Fruit fly (Drosophila melanogaster) whole organism, embryonic: ENCODE results near the gene Nca.
A peak's percentile ranks its signal among the peaks of the same experiment; 100 is the strongest.

Source experiments
- Bgb ChIP-seq: fragments of 200-800 bp; sonication (Bioruptor generic); IDR thresholded peaks from 2 replicates; pipeline ENCODE4 v1.3.6; 2022; ENCODE audit warnings: missing biosample characterization, missing genetic modification characterization; ENCODE audit not compliant: partially characterized antibody
- CG10654 ChIP-seq: fragments of 200-800 bp; sonication (Bioruptor generic); optimal IDR thresholded peaks from 2 replicates; lab custom pipeline; 2016; ENCODE audit warnings: missing biosample characterization, missing genetic modification characterization
- CG13624 ChIP-seq: fragments of 200-800 bp; sonication (Bioruptor generic); optimal IDR thresholded peaks from 2 replicates; lab custom pipeline; 2016; ENCODE audit warnings: missing biosample characterization, missing genetic modification characterization
- CG13894 ChIP-seq: fragments of 200-800 bp; sonication (Bioruptor generic); optimal IDR thresholded peaks from 3 replicates; lab custom pipeline; 2018; ENCODE audit warnings: missing biosample characterization, mild to moderate bottlenecking, missing genetic modification characterization, moderate library complexity
- CG14014 ChIP-seq: fragments of 200-800 bp; sonication (Bioruptor generic); IDR thresholded peaks from 2 replicates; pipeline ENCODE4 v1.3.6; 2022; ENCODE audit warnings: missing biosample characterization, missing genetic modification characterization
- CG15601 ChIP-seq: fragments of 200-800 bp; sonication (Bioruptor generic); optimal IDR thresholded peaks from 3 replicates; lab custom pipeline; 2019; ENCODE audit warnings: missing biosample characterization, mild to moderate bottlenecking, missing genetic modification characterization, moderate library complexity
- CG17328 ChIP-seq: fragments of 200-800 bp; sonication (Bioruptor generic); IDR thresholded peaks from 2 replicates; pipeline ENCODE4 v1.3.6; 2022; ENCODE audit warnings: missing biosample characterization, missing genetic modification characterization
- CG1832 ChIP-seq: fragments of 200-800 bp; sonication (Bioruptor generic); optimal IDR thresholded peaks from 2 replicates; lab custom pipeline; 2017; ENCODE audit warnings: missing biosample characterization, mild to moderate bottlenecking, missing genetic modification characterization, inconsistent platforms
- CG2120 ChIP-seq: fragments of 200-800 bp; sonication (Bioruptor generic); optimal IDR thresholded peaks from 3 replicates; lab custom pipeline; 2016; ENCODE audit warnings: missing biosample characterization, missing genetic modification characterization
- CG3407 ChIP-seq: fragments of 200-800 bp; sonication (Bioruptor generic); optimal IDR thresholded peaks from 2 replicates; lab custom pipeline; 2018; ENCODE audit warnings: missing biosample characterization, mild to moderate bottlenecking, missing genetic modification characterization
- CG4854 ChIP-seq: fragments of 200-800 bp; sonication (Bioruptor generic); optimal IDR thresholded peaks from 2 replicates; lab custom pipeline; 2016; ENCODE audit warnings: missing biosample characterization, missing genetic modification characterization, inconsistent platforms
- CG5245 ChIP-seq: fragments of 200-800 bp; sonication (Bioruptor generic); optimal IDR thresholded peaks from 3 replicates; lab custom pipeline; 2016; ENCODE audit warnings: missing biosample characterization, missing genetic modification characterization
- CG6254 ChIP-seq: fragments of 200-800 bp; sonication (Bioruptor generic); optimal IDR thresholded peaks from 3 replicates; lab custom pipeline; 2017; ENCODE audit warnings: mild to moderate bottlenecking, missing biosample characterization, missing genetic modification reagents, missing genetic modification characterization
- CG7928 ChIP-seq: fragments of 200-800 bp; sonication (Bioruptor generic); optimal IDR thresholded peaks from 2 replicates; lab custom pipeline; 2017; ENCODE audit warnings: missing biosample characterization, mild to moderate bottlenecking, missing genetic modification characterization
- CG7963 ChIP-seq: fragments of 200-800 bp; sonication (Bioruptor generic); IDR thresholded peaks from 3 replicates; pipeline ENCODE4 v1.3.6; 2022; ENCODE audit warnings: missing biosample characterization, missing genetic modification characterization; ENCODE audit not compliant: partially characterized antibody
- CG7987 ChIP-seq: fragments of 200-800 bp; sonication (Bioruptor generic); optimal IDR thresholded peaks from 2 replicates; lab custom pipeline; 2018; ENCODE audit warnings: missing biosample characterization, mild to moderate bottlenecking, missing genetic modification characterization, moderate library complexity
- CG8281 ChIP-seq: fragments of 200-800 bp; sonication (Bioruptor generic); optimal IDR thresholded peaks from 2 replicates; lab custom pipeline; 2018; ENCODE audit warnings: missing biosample characterization, mild to moderate bottlenecking, missing genetic modification characterization, moderate library complexity
- CG9609 ChIP-seq: fragments of 200-800 bp; sonication (Bioruptor generic); optimal IDR thresholded peaks from 3 replicates; lab custom pipeline; 2016; ENCODE audit warnings: missing biosample characterization, missing genetic modification characterization
- CG9932 ChIP-seq: fragments of 200-800 bp; sonication (Bioruptor generic); IDR thresholded peaks from 2 replicates; pipeline ENCODE4 v1.3.6; 2022; ENCODE audit warnings: missing biosample characterization, missing genetic modification characterization
- CHES-1-like ChIP-seq: fragments of 200-800 bp; sonication (Bioruptor generic); optimal IDR thresholded peaks from 2 replicates; lab custom pipeline; 2016; ENCODE audit warnings: missing biosample characterization, missing genetic modification characterization
- Deaf1 ChIP-seq: fragments of 200-800 bp; optimal IDR thresholded peaks from 3 replicates; lab custom pipeline; 2019; ENCODE audit warnings: missing biosample characterization, mild to moderate bottlenecking, missing genetic modification characterization, moderate library complexity
- Dek ChIP-seq: fragments of 200-800 bp; sonication (Bioruptor generic); optimal IDR thresholded peaks from 3 replicates; lab custom pipeline; 2019; ENCODE audit warnings: missing biosample characterization, mild to moderate bottlenecking, missing genetic modification characterization, moderate library complexity
- Dfd ChIP-seq, 2 experiments: fragments of >200 bp; optimal IDR thresholded peaks; 2 replicates each; lab custom pipeline; 2017; ENCODE audit warnings: missing biosample characterization in 2 of 2, missing genetic modification characterization in 2 of 2
- Dll ChIP-seq: fragments of 200-800 bp; sonication (Bioruptor generic); IDR thresholded peaks from 4 replicates; pipeline ENCODE4 v1.3.6; 2022; ENCODE audit warnings: missing biosample characterization, missing genetic modification characterization; ENCODE audit not compliant: partially characterized antibody
- Doc2 ChIP-seq: fragments of 200-800 bp; sonication (Bioruptor generic); IDR thresholded peaks from 2 replicates; pipeline ENCODE4 v1.3.6; 2022; ENCODE audit warnings: missing biosample characterization, missing genetic modification characterization
- Fer2 ChIP-seq: fragments of 200-800 bp; sonication (Bioruptor generic); optimal IDR thresholded peaks from 2 replicates; lab custom pipeline; 2018; ENCODE audit warnings: missing biosample characterization, mild to moderate bottlenecking, missing genetic modification characterization, moderate library complexity
- HLH54F ChIP-seq: fragments of 200-800 bp; sonication (Bioruptor generic); optimal IDR thresholded peaks from 3 replicates; lab custom pipeline; 2016; ENCODE audit warnings: missing biosample characterization, missing genetic modification characterization
- Hr3 ChIP-seq: fragments of 200-800 bp; sonication (Bioruptor generic); optimal IDR thresholded peaks from 3 replicates; lab custom pipeline; 2016; ENCODE audit warnings: missing biosample characterization, missing genetic modification characterization
- Jarid2 ChIP-seq: fragments of 200-800 bp; sonication (Bioruptor generic); optimal IDR thresholded peaks from 3 replicates; lab custom pipeline; 2017; ENCODE audit warnings: mild to moderate bottlenecking, missing biosample characterization, missing genetic modification reagents, missing genetic modification characterization
- MTF-1 ChIP-seq: fragments of 200-800 bp; sonication (Bioruptor generic); optimal IDR thresholded peaks from 2 replicates; lab custom pipeline; 2018; ENCODE audit warnings: missing biosample characterization, mild to moderate bottlenecking, missing genetic modification characterization, borderline replicate concordance
- Myb ChIP-seq: fragments of 200-800 bp; sonication (Bioruptor generic); optimal IDR thresholded peaks from 2 replicates; lab custom pipeline; 2016; ENCODE audit warnings: missing biosample characterization, missing genetic modification characterization
- abd-A ChIP-seq: fragments of 200-800 bp; sonication (Bioruptor generic); optimal IDR thresholded peaks from 3 replicates; lab custom pipeline; 2019; ENCODE audit warnings: missing biosample characterization, mild to moderate bottlenecking, missing genetic modification characterization, moderate library complexity
- ara ChIP-seq: fragments of 200-800 bp; sonication (Bioruptor generic); IDR thresholded peaks from 2 replicates; pipeline ENCODE4 v1.3.6; 2022; ENCODE audit warnings: missing biosample characterization, missing genetic modification characterization
- cas ChIP-seq: fragments of 200-800 bp; sonication (Bioruptor generic); IDR thresholded peaks from 2 replicates; pipeline ENCODE4 v1.3.6; 2022; ENCODE audit warnings: missing biosample characterization, missing genetic modification characterization
- dati ChIP-seq: fragments of 200-800 bp; sonication (Bioruptor generic); IDR thresholded peaks from 2 replicates; pipeline ENCODE4 v1.3.6; 2022; ENCODE audit warnings: missing biosample characterization, missing genetic modification characterization
- gfzf ChIP-seq: fragments of 200-800 bp; sonication (Bioruptor generic); optimal IDR thresholded peaks from 2 replicates; lab custom pipeline; 2016; ENCODE audit warnings: missing biosample characterization, mild to moderate bottlenecking, missing genetic modification characterization, moderate library complexity
- hkb ChIP-seq, 2 experiments: fragments of 200-800 bp in 1 of 2; fragments of >200 bp in 1 of 2; sonication (Bioruptor generic) in 1 of 2; IDR thresholded peaks in 1 of 2; optimal IDR thresholded peaks in 1 of 2; 2 replicates each; pipeline versions ENCODE4 v1.3.6 to Lab custom; 2017 to 2022; ENCODE audit warnings: missing biosample characterization in 1 of 2, missing genetic modification characterization in 1 of 2
- inv ChIP-seq: fragments of 200-800 bp; sonication (Bioruptor generic); IDR thresholded peaks from 2 replicates; pipeline ENCODE4 v1.3.6; 2022; ENCODE audit warnings: missing biosample characterization, missing genetic modification characterization; ENCODE audit not compliant: partially characterized antibody
- lola ChIP-seq, 3 experiments: fragments of >200 bp in 2 of 3; fragments of 200-800 bp in 1 of 3; sonication (Bioruptor generic) in 1 of 3; optimal IDR thresholded peaks; 2 replicates each; lab custom pipeline; 2017 to 2019; ENCODE audit warnings: missing biosample characterization in 3 of 3, missing genetic modification characterization in 3 of 3, mild to moderate bottlenecking in 1 of 3, moderate library complexity in 1 of 3
- luna ChIP-seq: fragments of 200-800 bp; sonication (Bioruptor generic); optimal IDR thresholded peaks from 2 replicates; lab custom pipeline; 2016; ENCODE audit warnings: missing biosample characterization, missing genetic modification characterization
- maf-S ChIP-seq: fragments of 200-800 bp; sonication (Bioruptor generic); optimal IDR thresholded peaks from 2 replicates; lab custom pipeline; 2016; ENCODE audit warnings: missing biosample characterization, missing genetic modification characterization
- mam ChIP-seq: fragments of 200-800 bp; sonication (Bioruptor generic); optimal IDR thresholded peaks from 3 replicates; lab custom pipeline; 2016; ENCODE audit warnings: missing biosample characterization, missing genetic modification characterization
- nau ChIP-seq: fragments of 200-800 bp; sonication (Bioruptor generic); optimal IDR thresholded peaks from 3 replicates; lab custom pipeline; 2017; ENCODE audit warnings: missing biosample characterization, mild to moderate bottlenecking, missing genetic modification characterization, missing genetic modification reagents
- nom ChIP-seq: fragments of 200-800 bp; sonication (Bioruptor generic); optimal IDR thresholded peaks from 2 replicates; lab custom pipeline; 2017; ENCODE audit warnings: missing biosample characterization, missing genetic modification characterization, mild to moderate bottlenecking, moderate library complexity, missing genetic modification reagents
- onecut ChIP-seq: fragments of 200-800 bp; sonication (Bioruptor generic); IDR thresholded peaks from 2 replicates; pipeline ENCODE4 v1.3.6; 2022; ENCODE audit warnings: missing biosample characterization, missing genetic modification characterization
- pfk ChIP-seq: fragments of 200-800 bp; sonication (Bioruptor generic); optimal IDR thresholded peaks from 2 replicates; lab custom pipeline; 2018; ENCODE audit warnings: missing biosample characterization, mild to moderate bottlenecking, missing genetic modification characterization, moderate library complexity
- pho ChIP-seq: fragments of 200-800 bp; sonication (Bioruptor generic); optimal IDR thresholded peaks from 2 replicates; lab custom pipeline; 2016; ENCODE audit warnings: missing biosample characterization, missing genetic modification characterization
- row ChIP-seq: fragments of 200-800 bp; sonication (Bioruptor generic); IDR thresholded peaks from 3 replicates; pipeline ENCODE4 v1.3.6; 2022; ENCODE audit warnings: missing biosample characterization, missing genetic modification characterization
- vfl ChIP-seq: fragments of 200-800 bp; sonication (Bioruptor generic); optimal IDR thresholded peaks from 2 replicates; lab custom pipeline; 2016; ENCODE audit warnings: missing biosample characterization, missing genetic modification characterization
- zfh2 ChIP-seq: fragments of 200-800 bp; sonication (Bioruptor generic); optimal IDR thresholded peaks from 2 replicates; lab custom pipeline; 2016; ENCODE audit warnings: missing biosample characterization, missing genetic modification characterization

Nca gene

dm6 chr3L:19991714-19992231 lies at the start of gene Nca, which contains the start of gene CG7646 (continued):
- TF ChIP-seq CG6254 (GFP tag; lab: Kevin White, UChicago) (no peak), CG5245 (GFP tag; lab: Kevin White, UChicago) (no peak), maf-S (GFP tag; lab: Kevin White, UChicago) (no peak), mam (no peak), pho (GFP tag; lab: Kevin White, UChicago) (no peak), Fer2 (tag; lab: Kevin White, UChicago) (no peak), Dfd (GFP tag; optimal IDR thresholded peaks at IDR 0.05; lab: Kevin White, UChicago) (no peak), nom (no peak), inv (peak; percentile 92), CG1832 (GFP tag; lab: Kevin White, UChicago) (no peak), HLH54F (GFP tag; lab: Kevin White, UChicago) (no peak), CG13624 (GFP tag; lab: Kevin White, UChicago) (no peak), pfk (GFP tag; lab: Kevin White, UChicago) (peak; percentile 86), CG4854 (GFP tag; lab: Kevin White, UChicago) (no peak), cas (GFP tag; lab: Robert Waterston, UW) (no peak), CG13894 (tag; lab: Kevin White, UChicago) (no peak), CG9932 (GFP tag; lab: Robert Waterston, UW) (no peak), hkb (optimal IDR thresholded peaks at IDR 0.05; lab: Kevin White, UChicago) (no peak), hkb (GFP tag; IDR thresholded peaks at IDR 0.05; lab: Robert Waterston, UW) (no peak), Doc2 (GFP tag; lab: Robert Waterston, UW) (no peak), ara (GFP tag; lab: Robert Waterston, UW) (no peak), Dek (tag; lab: Kevin White, UChicago) (no peak), abd-A (tag; lab: Kevin White, UChicago) (no peak), Hr3 (no peak), lola (GFP tag; optimal IDR thresholded peaks at IDR 0.05; lab: Kevin White, UChicago) (no peak), Myb (GFP tag; lab: Kevin White, UChicago) (peak; percentile 92), CG3407 (GFP tag; lab: Kevin White, UChicago) (no peak), CG14014 (GFP tag; lab: Robert Waterston, UW) (no peak), Dll (GFP tag; lab: Robert Waterston, UW) (peak; percentile 92), CG17328 (no peak), luna (GFP tag; lab: Kevin White, UChicago) (no peak), Deaf1 (no peak), nau (GFP tag; lab: Kevin White, UChicago) (no peak), CG7963 (GFP tag; lab: Robert Waterston, UW) (peak; percentile 91), MTF-1 (GFP tag; lab: Kevin White, UChicago) (peak; percentile 2), dati (GFP tag; lab: Robert Waterston, UW) (no peak), CG9609 (GFP tag; lab: Kevin White, UChicago) (no peak), CG15601 (tag; lab: Kevin White, UChicago) (peak; percentile 26), gfzf (GFP tag; lab: Kevin White, UChicago) (peak; percentile 27), CG7987 (GFP tag; lab: Kevin White, UChicago) (peak; percentile 4), onecut (GFP tag; lab: Robert Waterston, UW) (peak; percentile 76), CG8281 (peak; percentile 47), CHES-1-like (GFP tag; lab: Kevin White, UChicago) (peak; percentile 39), Jarid2 (GFP tag; lab: Kevin White, UChicago) (no peak), CG7928 (GFP tag; lab: Kevin White, UChicago) (no peak), vfl (GFP tag; lab: Kevin White, UChicago) (no peak), CG2120 (GFP tag; lab: Kevin White, UChicago) (peak; percentile 10), zfh2 (GFP tag; lab: Kevin White, UChicago) (peak; percentile 38), Bgb (GFP tag; lab: Robert Waterston, UW) (peak; percentile 96), row (GFP tag; lab: Robert Waterston, UW) (peak; percentile 50; the same call in 1 of the 3 replicates), CG10654 (GFP tag; lab: Kevin White, UChicago) (no peak)
